Worm (Caenorhabditis elegans) whole organism, late embryonic: ENCODE measurements around the gene T23B5.3.

Experiments
- F13H6.1 ChIP-seq: sonication (generic microtip); optimal IDR thresholded peaks from 2 replicates; lab custom pipeline; 2016; ENCODE audit warnings: missing genetic modification characterization, missing compliant biosample characterization
- Y22D7AL.16 ChIP-seq: sonication (generic microtip); optimal IDR thresholded peaks from 2 replicates; lab custom pipeline; 2016; ENCODE audit warnings: missing genetic modification characterization, missing compliant biosample characterization
- ama-1 ChIP-seq: fragments of 150-350 bp; optimal IDR thresholded peaks from 2 replicates; lab custom pipeline; 2014
- ceh-30 ChIP-seq: fragments of 150-350 bp; optimal IDR thresholded peaks from 2 replicates; lab custom pipeline; 2014; ENCODE audit warnings: missing biosample characterization, missing genetic modification characterization
- ceh-45 ChIP-seq: fragments of 200-800 bp; sonication (Bioruptor generic); IDR thresholded peaks from 2 replicates; pipeline ENCODE4 v1.3.6; 2022; ENCODE audit warnings: missing genetic modification reagents, missing genetic modification characterization, missing compliant biosample characterization
- fkh-10 ChIP-seq: fragments of 150-350 bp; optimal IDR thresholded peaks from 2 replicates; lab custom pipeline; 2014; ENCODE audit warnings: missing biosample characterization, missing genetic modification reagents, missing genetic modification characterization
- lin-11 ChIP-seq: fragments of 200-800 bp; sonication (Bioruptor generic); optimal IDR thresholded peaks from 2 replicates; lab custom pipeline; 2018; ENCODE audit warnings: mild to moderate bottlenecking, missing genetic modification characterization, missing compliant biosample characterization
- rnt-1 ChIP-seq: sonication (generic microtip); optimal IDR thresholded peaks from 2 replicates; lab custom pipeline; 2016; ENCODE audit warnings: missing genetic modification characterization, missing compliant biosample characterization

- no peak for TF ChIP-seq F13H6.1 (tag; lab: Kevin White, UChicago)
- no peak for TF ChIP-seq Y22D7AL.16 (tag; lab: Kevin White, UChicago)
- no peak for TF ChIP-seq fkh-10
- TF ChIP-seq rnt-1 (tag; lab: Kevin White, UChicago): no peak
- TF ChIP-seq ama-1 (lab: Kevin White, UChicago): no peak
- TF ChIP-seq lin-11 (tag; lab: Kevin White, UChicago): no peak
- TF ChIP-seq ceh-30: no peak
- no peak for TF ChIP-seq ceh-45
Measured at ce11 chrIV:12721106-12721505, 32.6 kb downstream of the T23B5.3 start, which contains the start of gene T23F6.2.
